Fruit fly (Drosophila melanogaster) whole organism, embryonic: ENCODE results near the gene dachs.
A peak's percentile ranks its signal among the peaks of the same experiment; 100 is the strongest.

ENCODE experiments used
- Atf6 ChIP-seq: fragments of 200-800 bp; sonication (Bioruptor generic); IDR thresholded peaks from 2 replicates; pipeline ENCODE4 v1.3.6; 2022; ENCODE audit warnings: missing biosample characterization, missing genetic modification characterization
- Bgb ChIP-seq: fragments of 200-800 bp; sonication (Bioruptor generic); IDR thresholded peaks from 2 replicates; pipeline ENCODE4 v1.3.6; 2022; ENCODE audit warnings: missing biosample characterization, missing genetic modification characterization; ENCODE audit not compliant: partially characterized antibody
- CG10267 ChIP-seq: fragments of 200-800 bp; sonication (Bioruptor generic); optimal IDR thresholded peaks from 2 replicates; lab custom pipeline; 2018; ENCODE audit warnings: missing biosample characterization, mild to moderate bottlenecking, missing genetic modification characterization, moderate library complexity
- CG11695 ChIP-seq: fragments of 200-800 bp; sonication (Bioruptor generic); IDR thresholded peaks from 3 replicates; pipeline ENCODE4 v1.3.6; 2022; ENCODE audit warnings: missing biosample characterization, missing genetic modification characterization
- CG12299 ChIP-seq: fragments of 200-800 bp; sonication (Bioruptor generic); optimal IDR thresholded peaks from 2 replicates; lab custom pipeline; 2018; ENCODE audit warnings: missing biosample characterization, mild to moderate bottlenecking, missing genetic modification characterization
- CG12769 ChIP-seq: fragments of 200-800 bp; sonication (Bioruptor generic); optimal IDR thresholded peaks from 2 replicates; lab custom pipeline; 2019; ENCODE audit warnings: missing biosample characterization, mild to moderate bottlenecking, missing genetic modification characterization, moderate library complexity
- CG13296 ChIP-seq: fragments of 200-800 bp; sonication (Bioruptor generic); optimal IDR thresholded peaks from 3 replicates; lab custom pipeline; 2018; ENCODE audit warnings: missing biosample characterization, mild to moderate bottlenecking, missing genetic modification characterization
- CG13894 ChIP-seq: fragments of 200-800 bp; sonication (Bioruptor generic); optimal IDR thresholded peaks from 3 replicates; lab custom pipeline; 2018; ENCODE audit warnings: missing biosample characterization, mild to moderate bottlenecking, missing genetic modification characterization, moderate library complexity
- CG14710 ChIP-seq: fragments of 200-800 bp; sonication (Bioruptor generic); optimal IDR thresholded peaks from 3 replicates; lab custom pipeline; 2019; ENCODE audit warnings: missing biosample characterization, mild to moderate bottlenecking, missing genetic modification characterization, moderate library complexity
- CG15514 ChIP-seq: fragments of 200-800 bp; sonication (Bioruptor generic); optimal IDR thresholded peaks from 3 replicates; lab custom pipeline; 2017; ENCODE audit warnings: missing biosample characterization, missing genetic modification characterization, mild to moderate bottlenecking, moderate library complexity, missing genetic modification reagents
- CG15601 ChIP-seq: fragments of 200-800 bp; sonication (Bioruptor generic); optimal IDR thresholded peaks from 3 replicates; lab custom pipeline; 2019; ENCODE audit warnings: missing biosample characterization, mild to moderate bottlenecking, missing genetic modification characterization, moderate library complexity
- CG17912 ChIP-seq: fragments of 200-800 bp; sonication (Bioruptor generic); optimal IDR thresholded peaks from 2 replicates; lab custom pipeline; 2018; ENCODE audit warnings: missing biosample characterization, mild to moderate bottlenecking, missing genetic modification characterization
- CG18011 ChIP-seq: fragments of 200-800 bp; sonication (Bioruptor generic); optimal IDR thresholded peaks from 2 replicates; lab custom pipeline; 2017; ENCODE audit warnings: missing biosample characterization, missing genetic modification characterization, mild to moderate bottlenecking, moderate library complexity, missing genotype
- CG1832 ChIP-seq: fragments of 200-800 bp; sonication (Bioruptor generic); optimal IDR thresholded peaks from 2 replicates; lab custom pipeline; 2017; ENCODE audit warnings: missing biosample characterization, mild to moderate bottlenecking, missing genetic modification characterization, inconsistent platforms
- CG2199 ChIP-seq: fragments of 200-800 bp; sonication (Bioruptor generic); IDR thresholded peaks from 3 replicates; pipeline ENCODE4 v1.3.6; 2022; ENCODE audit warnings: missing biosample characterization, missing genetic modification characterization
- CG3838 ChIP-seq: fragments of 200-800 bp; sonication (Bioruptor generic); optimal IDR thresholded peaks from 3 replicates; lab custom pipeline; 2016; ENCODE audit warnings: missing biosample characterization, missing genetic modification characterization
- CG6683 ChIP-seq: fragments of 200-800 bp; sonication (Bioruptor generic); optimal IDR thresholded peaks from 2 replicates; lab custom pipeline; 2017; ENCODE audit warnings: missing biosample characterization, mild to moderate bottlenecking, missing genetic modification characterization, missing genetic modification reagents
- CG8089 ChIP-seq: fragments of 200-800 bp; sonication (Bioruptor generic); optimal IDR thresholded peaks from 3 replicates; lab custom pipeline; 2016; ENCODE audit warnings: missing biosample characterization, missing genetic modification characterization
- CG9932 ChIP-seq: fragments of 200-800 bp; sonication (Bioruptor generic); IDR thresholded peaks from 2 replicates; pipeline ENCODE4 v1.3.6; 2022; ENCODE audit warnings: missing biosample characterization, missing genetic modification characterization
- Dbx ChIP-seq: fragments of 200-800 bp; sonication (Bioruptor generic); IDR thresholded peaks from 3 replicates; pipeline ENCODE4 v1.3.6; 2022; ENCODE audit warnings: missing biosample characterization, missing genetic modification characterization
- Deaf1 ChIP-seq: fragments of 200-800 bp; optimal IDR thresholded peaks from 3 replicates; lab custom pipeline; 2019; ENCODE audit warnings: missing biosample characterization, mild to moderate bottlenecking, missing genetic modification characterization, moderate library complexity
- Dll ChIP-seq: fragments of 200-800 bp; sonication (Bioruptor generic); IDR thresholded peaks from 4 replicates; pipeline ENCODE4 v1.3.6; 2022; ENCODE audit warnings: missing biosample characterization, missing genetic modification characterization; ENCODE audit not compliant: partially characterized antibody
- Gug ChIP-seq: fragments of 200-800 bp; sonication (Bioruptor generic); IDR thresholded peaks from 4 replicates; pipeline ENCODE4 v1.3.6; 2022; ENCODE audit warnings: missing biosample characterization, missing genetic modification characterization
- Hand ChIP-seq: fragments of 200-800 bp; sonication (Bioruptor generic); optimal IDR thresholded peaks from 2 replicates; lab custom pipeline; 2017; ENCODE audit warnings: mild to moderate bottlenecking, missing biosample characterization, missing genetic modification reagents, missing genetic modification characterization
- Hr3 ChIP-seq: fragments of 200-800 bp; sonication (Bioruptor generic); optimal IDR thresholded peaks from 3 replicates; lab custom pipeline; 2016; ENCODE audit warnings: missing biosample characterization, missing genetic modification characterization
- Hr78 ChIP-seq, 2 experiments: fragments of 200-800 bp in 1 of 2; fragments of >200 bp in 1 of 2; sonication (Bioruptor generic) in 1 of 2; optimal IDR thresholded peaks; 2 replicates each; lab custom pipeline; 2017 to 2019; ENCODE audit warnings: missing biosample characterization in 2 of 2, missing genetic modification characterization in 2 of 2, mild to moderate bottlenecking in 1 of 2, moderate library complexity in 1 of 2
- NFAT ChIP-seq: fragments of 200-800 bp; sonication (Bioruptor generic); IDR thresholded peaks from 2 replicates; pipeline ENCODE4 v1.3.6; 2022; ENCODE audit warnings: missing biosample characterization, missing genetic modification characterization
- Nf-YC ChIP-seq: fragments of 200-800 bp; optimal IDR thresholded peaks from 3 replicates; lab custom pipeline; 2019; ENCODE audit warnings: missing biosample characterization, mild to moderate bottlenecking, missing genetic modification characterization, moderate library complexity
- Oaz ChIP-seq: fragments of 200-800 bp; sonication (Bioruptor generic); IDR thresholded peaks from 2 replicates; pipeline ENCODE4 v1.3.6; 2022; ENCODE audit warnings: missing biosample characterization, missing genetic modification characterization
- Rfx ChIP-seq: fragments of 200-800 bp; sonication (Bioruptor generic); IDR thresholded peaks from 2 replicates; pipeline ENCODE4 v1.3.6; 2022; ENCODE audit warnings: missing biosample characterization, missing genetic modification characterization
- ap ChIP-seq: fragments of 200-800 bp; sonication (Bioruptor generic); IDR thresholded peaks from 2 replicates; pipeline ENCODE4 v1.3.6; 2022; ENCODE audit warnings: missing biosample characterization, missing genetic modification characterization
- ara ChIP-seq: fragments of 200-800 bp; sonication (Bioruptor generic); IDR thresholded peaks from 2 replicates; pipeline ENCODE4 v1.3.6; 2022; ENCODE audit warnings: missing biosample characterization, missing genetic modification characterization
- bowl ChIP-seq: fragments of 200-800 bp; sonication (Bioruptor generic); IDR thresholded peaks from 2 replicates; pipeline ENCODE4 v1.3.6; 2022; ENCODE audit warnings: missing biosample characterization, missing genetic modification characterization
- chinmo ChIP-seq: fragments of 200-800 bp; sonication (Bioruptor generic); IDR thresholded peaks from 4 replicates; pipeline ENCODE4 v1.3.6; 2022; ENCODE audit warnings: missing biosample characterization, missing genetic modification characterization; ENCODE audit not compliant: partially characterized antibody
- chm ChIP-seq: fragments of 200-800 bp; sonication (Bioruptor generic); IDR thresholded peaks from 2 replicates; pipeline ENCODE4 v1.3.6; 2022; ENCODE audit warnings: missing biosample characterization, missing genetic modification characterization
- cwo ChIP-seq: fragments of 200-800 bp; sonication (Bioruptor generic); optimal IDR thresholded peaks from 3 replicates; lab custom pipeline; 2017; ENCODE audit warnings: missing biosample characterization, missing genetic modification characterization, mild to moderate bottlenecking, moderate library complexity, missing genetic modification reagents
- gcm ChIP-seq: fragments of 200-800 bp; sonication (Bioruptor generic); optimal IDR thresholded peaks from 2 replicates; lab custom pipeline; 2019; ENCODE audit warnings: missing biosample characterization, mild to moderate bottlenecking, missing genetic modification characterization, moderate library complexity
- klu ChIP-seq: fragments of 200-800 bp; sonication (Bioruptor generic); IDR thresholded peaks from 2 replicates; pipeline ENCODE4 v1.3.6; 2022; ENCODE audit warnings: missing biosample characterization, missing genetic modification characterization
- nerfin-1 ChIP-seq: fragments of 200-800 bp; sonication (Bioruptor generic); optimal IDR thresholded peaks from 3 replicates; lab custom pipeline; 2019; ENCODE audit warnings: missing biosample characterization, mild to moderate bottlenecking, missing genetic modification characterization, moderate library complexity
- nmo ChIP-seq: fragments of 200-800 bp; sonication (Bioruptor generic); optimal IDR thresholded peaks from 2 replicates; lab custom pipeline; 2018; ENCODE audit warnings: missing biosample characterization, mild to moderate bottlenecking, missing genetic modification characterization, moderate library complexity
- otp ChIP-seq: fragments of 200-800 bp; sonication (Bioruptor generic); IDR thresholded peaks from 3 replicates; pipeline ENCODE4, ENCODE4 v1.3.6; 2022; ENCODE audit warnings: missing biosample characterization, missing genetic modification characterization
- phol ChIP-seq: fragments of 200-800 bp; sonication (Bioruptor generic); optimal IDR thresholded peaks from 3 replicates; lab custom pipeline; 2018; ENCODE audit warnings: missing biosample characterization, mild to moderate bottlenecking, missing genetic modification characterization, moderate library complexity
- ranshi ChIP-seq: fragments of 200-800 bp; sonication (Bioruptor generic); IDR thresholded peaks from 2 replicates; pipeline ENCODE4 v1.3.6; 2022; ENCODE audit warnings: missing biosample characterization, missing genetic modification characterization
- rib ChIP-seq: fragments of 200-800 bp; sonication (Bioruptor generic); IDR thresholded peaks from 2 replicates; pipeline ENCODE4 v1.3.6; 2022; ENCODE audit warnings: missing biosample characterization, missing genetic modification characterization
- sima ChIP-seq: fragments of 200-800 bp; sonication (Bioruptor generic); optimal IDR thresholded peaks from 2 replicates; lab custom pipeline; 2016; ENCODE audit warnings: missing biosample characterization, missing genetic modification characterization
- sob ChIP-seq: fragments of 200-800 bp; sonication (Bioruptor generic); IDR thresholded peaks from 2 replicates; pipeline ENCODE4 v1.3.6; 2022; ENCODE audit warnings: missing biosample characterization, missing genetic modification characterization
- z ChIP-seq: fragments of 200-800 bp; sonication (Bioruptor generic); IDR thresholded peaks from 3 replicates; pipeline ENCODE4 v1.3.6; 2022; ENCODE audit warnings: missing biosample characterization, missing genetic modification characterization

dachs gene

dm6 chr2L:8528318-8528717 lies 61.7 kb downstream of the dachs start, which contains the start of the genes lmgA and lmgB (continued):
- peak; percentile 6 for TF ChIP-seq nerfin-1 (tag; lab: Kevin White, UChicago)
- peak; percentile 35 for TF ChIP-seq CG18011 (GFP tag; lab: Kevin White, UChicago)
- TF ChIP-seq, all 482 proteins: peak for 175

DNA sequence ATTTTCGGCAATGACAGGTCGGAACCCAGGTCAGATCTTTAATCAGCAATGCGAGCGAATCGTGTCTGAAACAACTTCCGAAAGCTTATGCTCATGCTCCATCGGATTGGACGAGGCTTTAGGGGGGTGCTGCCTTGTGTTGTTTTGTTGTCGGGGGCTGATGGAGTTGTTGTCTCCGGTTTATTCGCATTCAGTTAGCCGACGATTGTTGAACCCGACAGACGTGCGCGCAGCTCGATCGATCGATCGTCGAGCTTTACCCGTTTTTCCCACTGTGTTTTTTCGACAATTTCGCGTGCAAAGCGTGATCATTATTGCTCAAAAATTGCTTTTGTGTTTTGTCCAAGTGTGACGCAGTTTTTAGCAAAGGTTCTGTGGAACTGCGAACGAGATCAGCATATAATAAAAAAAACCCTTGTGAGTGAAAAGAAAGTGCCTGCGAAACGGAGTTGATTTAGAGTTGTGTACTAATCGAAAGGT lies 62.4 kb downstream of the dachs start, which contains the start of gene CG17834:
TSS of gene CG17834 (plus strand) at position 191 of the 480 bp plus-strand sequence.
- TF ChIP-seq chm (GFP tag; lab: Robert Waterston, UW): peak; percentile 75
- TF ChIP-seq CG13296 (GFP tag; lab: Kevin White, UChicago): peak; percentile 30
- TF ChIP-seq Oaz: 0 out of 2 replicates have a peak, but pooled peaks have one; percentile 12
- TF ChIP-seq CG15601 (tag; lab: Kevin White, UChicago): no peak
- 0 out of 2 replicates have a peak, but pooled peaks have one; percentile 16 for TF ChIP-seq CG9932 (GFP tag; lab: Robert Waterston, UW)
- TF ChIP-seq gcm (GFP tag; lab: Kevin White, UChicago): no peak
- no peak for TF ChIP-seq Hr3
- TF ChIP-seq otp: peak; percentile 70; the same call in 2 of the 3 replicates
- TF ChIP-seq sob (GFP tag; lab: Robert Waterston, UW): 0 out of 2 replicates have a peak, but pooled peaks have one; percentile 12
- TF ChIP-seq NFAT (GFP tag; lab: Robert Waterston, UW): peak; percentile 43; the same call in 1 of the 2 replicates
- peak; percentile 82 for TF ChIP-seq rib
- no peak for TF ChIP-seq CG17912 (GFP tag; lab: Kevin White, UChicago)
- TF ChIP-seq ara (GFP tag; lab: Robert Waterston, UW): peak; percentile 13; the same call in 1 of the 2 replicates
- TF ChIP-seq ap (GFP tag; lab: Robert Waterston, UW): no peak
- no peak for TF ChIP-seq CG12299 (tag; lab: Kevin White, UChicago)
- TF ChIP-seq nmo (GFP tag; lab: Kevin White, UChicago): no peak
- TF ChIP-seq phol (tag; lab: Kevin White, UChicago): no peak
- no peak for TF ChIP-seq CG3838 (GFP tag; lab: Kevin White, UChicago)
- TF ChIP-seq chinmo (GFP tag; lab: Robert Waterston, UW): peak; percentile 77
- TF ChIP-seq CG11695 (GFP tag; lab: Robert Waterston, UW): peak; percentile 30; the same call in 1 of the 3 replicates
- no peak for TF ChIP-seq sima (GFP tag; lab: Kevin White, UChicago)
- TF ChIP-seq Rfx (GFP tag; lab: Robert Waterston, UW): peak; percentile 52
- TF ChIP-seq CG2199 (GFP tag; lab: Robert Waterston, UW): peak; percentile 58; the same call in 1 of the 3 replicates
- TF ChIP-seq Bgb (GFP tag; lab: Robert Waterston, UW): peak; percentile 48; the same call in 1 of the 2 replicates
- TF ChIP-seq CG12769: peak; percentile 59
- no peak for TF ChIP-seq Gug (GFP tag; lab: Robert Waterston, UW)
- TF ChIP-seq Dll: no peak
- TF ChIP-seq Dbx (GFP tag; lab: Robert Waterston, UW): peak; percentile 21; the same call in 1 of the 3 replicates
- 0 out of 2 replicates have a peak, but pooled peaks have one; percentile 37 for TF ChIP-seq bowl
- TF ChIP-seq CG15514 (GFP tag; lab: Kevin White, UChicago): peak; percentile 7
- no peak for TF ChIP-seq Hand (GFP tag; lab: Kevin White, UChicago)
- TF ChIP-seq Deaf1 (tag; lab: Kevin White, UChicago): peak; percentile 87
- peak; percentile 67 for TF ChIP-seq cwo (GFP tag; lab: Kevin White, UChicago)
- TF ChIP-seq klu (GFP tag; lab: Robert Waterston, UW): 0 out of 2 replicates have a peak, but pooled peaks have one; percentile 9
- no peak for TF ChIP-seq z (GFP tag; lab: Robert Waterston, UW)
- no peak for TF ChIP-seq CG1832 (GFP tag; lab: Kevin White, UChicago)
- TF ChIP-seq ranshi (GFP tag; lab: Robert Waterston, UW): peak; percentile 12; the same call in 1 of the 2 replicates
- 0 out of 2 replicates have a peak, but pooled peaks have one; percentile 37 for TF ChIP-seq Atf6 (GFP tag; lab: Robert Waterston, UW)
- no peak for TF ChIP-seq CG10267 (tag; lab: Kevin White, UChicago)
- no peak for TF ChIP-seq CG14710 (tag; lab: Kevin White, UChicago)
- no peak for TF ChIP-seq CG6683
- TF ChIP-seq Nf-YC (tag; lab: Kevin White, UChicago): peak; percentile 77
- TF ChIP-seq CG13894 (tag; lab: Kevin White, UChicago): peak; percentile 59
- TF ChIP-seq Hr78 (GFP tag; optimal IDR thresholded peaks at IDR 0.05; lab: Kevin White, UChicago): peak in 1 of 2 experiments; percentile 85
- TF ChIP-seq CG8089 (GFP tag; lab: Kevin White, UChicago): no peak
